Fruit fly (Drosophila melanogaster): ENCODE measurements around the gene X11L.

X11L gene

dm6 chrX:17624983-17625401, 25.6 kb downstream of the X11L start (continued):
- TF ChIP-seq dl (GFP tag; optimal IDR thresholded peaks at IDR 0.05; ENCODE audit: insufficient read depth in 1 of 2, partially characterized antibody in 2 of 2) (no peak), foxo (GFP tag; optimal IDR thresholded peaks at IDR 0.05) (peak; percentile 88 to 94), h (GFP tag; optimal IDR thresholded peaks at IDR 0.05) (peak; percentile 92), dmrt93B (GFP tag; optimal IDR thresholded peaks at IDR 0.05) (peak; percentile 81), Dfd (GFP tag; optimal IDR thresholded peaks at IDR 0.05) (no peak), psq (GFP tag; optimal IDR thresholded peaks at IDR 0.05) (peak; percentile 85), Hr83 (GFP tag; optimal IDR thresholded peaks at IDR 0.05; ENCODE audit: poor library complexity, severe bottlenecking) (peak; percentile 29), HLH106 (tag; optimal IDR thresholded peaks at IDR 0.05) (peak; percentile 91)

- TF ChIP-seq Myc (optimal IDR thresholded peaks at IDR 0.05) (peak; percentile 52), N (GFP tag; optimal IDR thresholded peaks at IDR 0.05) (no peak)
Measured at dm6 chrX:17625833-17626232, 26.4 kb downstream of the X11L start.

- TF ChIP-seq CG9705 (GFP tag; optimal IDR thresholded peaks at IDR 0.05), result peak; percentile 23
- peak; percentile 21 for TF ChIP-seq Hnf4 (GFP tag; optimal IDR thresholded peaks at IDR 0.05)
- no peak for TF ChIP-seq dsf (GFP tag; optimal IDR thresholded peaks at IDR 0.05; ENCODE audit: borderline replicate concordance)
- TF ChIP-seq sage (GFP tag; optimal IDR thresholded peaks at IDR 0.05), result no peak
- no peak for TF ChIP-seq Vsx2 (GFP tag; optimal IDR thresholded peaks at IDR 0.05; ENCODE audit: partially characterized antibody)
- no peak for TF ChIP-seq ey (GFP tag; optimal IDR thresholded peaks at IDR 0.05)
- no peak for TF ChIP-seq N (GFP tag; optimal IDR thresholded peaks at IDR 0.05)
- TF ChIP-seq Dfd (GFP tag; optimal IDR thresholded peaks at IDR 0.05), result no peak
- TF ChIP-seq fru (GFP tag; optimal IDR thresholded peaks at IDR 0.05), result peak; percentile 37
- TF ChIP-seq pan (optimal IDR thresholded peaks at IDR 0.05), result no peak
- TF ChIP-seq Myc (optimal IDR thresholded peaks at IDR 0.05), result no peak
- peak; percentile 16 for TF ChIP-seq rgr (GFP tag; optimal IDR thresholded peaks at IDR 0.05)
- TF ChIP-seq br (GFP tag; optimal IDR thresholded peaks at IDR 0.05), result peak; percentile 20
- peak; percentile 17 for TF ChIP-seq sv (GFP tag; optimal IDR thresholded peaks at IDR 0.05)
- TF ChIP-seq psq (GFP tag; optimal IDR thresholded peaks at IDR 0.05), result peak; percentile 12
- TF ChIP-seq OdsH (GFP tag; optimal IDR thresholded peaks at IDR 0.05), result peak; percentile 7
- TF ChIP-seq foxo (GFP tag; optimal IDR thresholded peaks at IDR 0.05), result peak in 1 of 2 experiments; percentile 5
- TF ChIP-seq lola (GFP tag; optimal IDR thresholded peaks at IDR 0.05), result no peak
- TF ChIP-seq Hr83 (GFP tag; optimal IDR thresholded peaks at IDR 0.05; ENCODE audit: poor library complexity, severe bottlenecking), result peak; percentile 6
- TF ChIP-seq dmrt93B (GFP tag; optimal IDR thresholded peaks at IDR 0.05), result no peak
- TF ChIP-seq Hr78 (GFP tag; optimal IDR thresholded peaks at IDR 0.05), result no peak
- TF ChIP-seq jim (GFP tag; optimal IDR thresholded peaks at IDR 0.05), result no peak
- peak; percentile 50 for TF ChIP-seq brk (GFP tag; optimal IDR thresholded peaks at IDR 0.05)
- TF ChIP-seq usp (GFP tag; optimal IDR thresholded peaks at IDR 0.05), result no peak
- no peak for TF ChIP-seq CrebA (GFP tag; optimal IDR thresholded peaks at IDR 0.05; ENCODE audit: borderline replicate concordance)
- TF ChIP-seq woc (GFP tag; optimal IDR thresholded peaks at IDR 0.05), result no peak
- TF ChIP-seq h (GFP tag; optimal IDR thresholded peaks at IDR 0.05), result peak; percentile 37
- peak; percentile 38 for TF ChIP-seq Sp1 (GFP tag; optimal IDR thresholded peaks at IDR 0.05)
- peak; percentile 15 for TF ChIP-seq Rel (GFP tag; optimal IDR thresholded peaks at IDR 0.05)
- peak; percentile 35 for TF ChIP-seq Rel (tag; optimal IDR thresholded peaks at IDR 0.05)
- TF ChIP-seq tai (GFP tag; optimal IDR thresholded peaks at IDR 0.05), result no peak
- no peak for TF ChIP-seq Mio (GFP tag; optimal IDR thresholded peaks at IDR 0.05)
- TF ChIP-seq Jra (GFP tag; optimal IDR thresholded peaks at IDR 0.05), result no peak
- no peak for TF ChIP-seq CG32264 (GFP tag; optimal IDR thresholded peaks at IDR 0.05)
- no peak for TF ChIP-seq dl (GFP tag; optimal IDR thresholded peaks at IDR 0.05; ENCODE audit: insufficient read depth in 1 of 2, partially characterized antibody in 2 of 2)
- no peak for TF ChIP-seq GATAd (GFP tag; optimal IDR thresholded peaks at IDR 0.05)
- TF ChIP-seq Dif (GFP tag; optimal IDR thresholded peaks at IDR 0.05; ENCODE audit: partially characterized antibody), result no peak
- TF ChIP-seq Abd-B (GFP tag; optimal IDR thresholded peaks at IDR 0.05), result no peak
- peak; percentile 9 for TF ChIP-seq HLH106 (tag; optimal IDR thresholded peaks at IDR 0.05)
Measured at dm6 chrX:17627090-17627992, 27.9 kb downstream of the X11L start, which contains the start of gene stas. Gene stas (minus strand): TSS chrX:17627895.
